Worm (Caenorhabditis elegans) whole organism, L1 larva: ENCODE results near the gene F33E11.3.

Experiments
- dsc-1 ChIP-seq: sonication (generic microtip); optimal IDR thresholded peaks from 2 replicates; lab custom pipeline; 2016; ENCODE audit warnings: mild to moderate bottlenecking, missing genetic modification characterization, missing compliant biosample characterization
- egl-13 ChIP-seq: sonication (generic microtip); optimal IDR thresholded peaks from 2 replicates; lab custom pipeline; 2016; ENCODE audit warnings: missing genotype, missing genetic modification reagents, missing genetic modification characterization, missing compliant biosample characterization
- elt-3 ChIP-seq, 6 experiments: fragments of 150-350 bp in 1 of 6; sonication (generic microtip); optimal IDR thresholded peaks; 2 replicates each; lab custom pipeline; 2017 to 2018; ENCODE audit warnings: missing biosample characterization in 6 of 6, missing genetic modification characterization in 6 of 6, inconsistent platforms in 1 of 6
- jun-1 ChIP-seq: fragments of 150-350 bp; optimal IDR thresholded peaks from 2 replicates; lab custom pipeline; 2014; ENCODE audit warnings: missing biosample characterization, missing genetic modification reagents, missing genetic modification characterization
- lin-35 ChIP-seq, 2 experiments: fragments of 150-350 bp; optimal IDR thresholded peaks; 2 replicates each; lab custom pipeline; 2014; ENCODE audit warnings: missing biosample characterization in 2 of 2, missing genetic modification characterization in 2 of 2, missing genetic modification reagents in 2 of 2
- mep-1 ChIP-seq: fragments of 150-350 bp; optimal IDR thresholded peaks from 2 replicates; lab custom pipeline; 2014; ENCODE audit warnings: missing biosample characterization, missing genetic modification characterization
- nhr-11 ChIP-seq: fragments of 150-350 bp; optimal IDR thresholded peaks from 2 replicates; lab custom pipeline; 2014; ENCODE audit warnings: missing biosample characterization, missing genetic modification characterization
- nhr-28 ChIP-seq: fragments of 150-350 bp; optimal IDR thresholded peaks from 2 replicates; lab custom pipeline; 2014; ENCODE audit warnings: missing biosample characterization, missing genetic modification characterization
- pqm-1 ChIP-seq: sonication (generic microtip); optimal IDR thresholded peaks from 3 replicates; lab custom pipeline; 2017; ENCODE audit warnings: missing biosample characterization, missing genetic modification characterization
- unc-62 ChIP-seq: fragments of 150-350 bp; optimal IDR thresholded peaks from 2 replicates; lab custom pipeline; 2014; ENCODE audit warnings: missing biosample characterization, missing genetic modification reagents, missing genetic modification characterization
- vab-15 ChIP-seq: sonication (generic microtip); optimal IDR thresholded peaks from 2 replicates; lab custom pipeline; 2017; ENCODE audit warnings: missing genotype, mild to moderate bottlenecking, missing genetic modification characterization, missing compliant biosample characterization
- ztf-4 ChIP-seq: fragments of 150-350 bp; optimal IDR thresholded peaks from 2 replicates; lab custom pipeline; 2014; ENCODE audit warnings: missing biosample characterization, missing genetic modification characterization

DNA sequence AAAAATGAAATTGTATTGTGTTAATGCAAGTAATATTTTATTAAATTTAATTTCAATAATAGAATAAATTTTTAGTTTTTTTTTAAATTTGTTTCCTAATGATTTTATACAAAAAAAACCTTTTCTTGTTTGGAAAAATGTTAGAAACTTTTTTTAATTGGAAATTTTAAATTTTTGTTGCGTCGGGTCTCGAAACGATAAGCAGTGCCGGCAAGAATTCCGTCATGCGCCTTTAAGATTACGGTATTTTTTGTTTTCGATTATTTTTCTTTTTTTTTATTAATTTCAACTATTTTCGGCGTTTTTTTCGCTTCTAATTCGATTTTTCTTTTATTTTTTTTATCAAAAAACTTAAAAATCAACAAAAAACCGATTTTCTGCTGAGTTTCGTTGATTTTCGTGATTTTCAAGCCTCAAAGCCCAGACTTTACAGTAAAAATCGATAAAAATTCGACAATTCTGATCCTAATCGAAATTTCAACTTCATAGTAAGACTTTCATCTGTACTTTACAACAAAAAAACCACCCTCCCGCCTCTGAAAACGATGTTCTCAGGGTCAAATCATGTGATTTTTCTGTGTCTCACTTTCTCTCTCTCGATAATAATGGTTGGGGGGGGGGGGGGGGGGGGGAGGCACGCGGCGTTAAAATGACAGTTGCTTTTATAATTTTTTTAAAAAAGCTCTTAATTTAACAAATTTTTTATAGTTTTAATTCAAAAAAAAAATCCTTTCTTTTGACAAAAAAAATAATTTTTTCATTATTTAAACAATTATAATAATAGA is 43.2 kb upstream of the F33E11.3 start:
- TF ChIP-seq dsc-1 (tag; lab: Kevin White, UChicago) (no peak), nhr-28 (no peak), nhr-11 (no peak), mep-1 (tag; lab: Kevin White, UChicago) (no peak), jun-1 (tag; lab: Kevin White, UChicago) (no peak), vab-15 (tag; lab: Kevin White, UChicago) (no peak), ztf-4 (tag; lab: Kevin White, UChicago) (no peak), lin-35 (GFP tag; optimal IDR thresholded peaks at IDR 0.05; lab: Kevin White, UChicago) (peak in 1 of 2 experiments; percentile 24), egl-13 (tag; lab: Kevin White, UChicago) (no peak), pqm-1 (tag; lab: Kevin White, UChicago) (no peak), elt-3 (tag; optimal IDR thresholded peaks at IDR 0.05; lab: Kevin White, UChicago) (no peak), unc-62 (GFP tag; lab: Kevin White, UChicago) (no peak)
